Fruit fly (Drosophila melanogaster) whole organism, embryonic: ENCODE results near the gene Tsen34.
A peak's percentile ranks its signal among the peaks of the same experiment; 100 is the strongest.

Experiments used
- CG11093 ChIP-seq: fragments of 200-800 bp; sonication (Bioruptor generic); IDR thresholded peaks from 3 replicates; pipeline ENCODE4 v1.3.6; 2022; ENCODE audit warnings: missing biosample characterization, missing genetic modification characterization
- CG14710 ChIP-seq: fragments of 200-800 bp; sonication (Bioruptor generic); optimal IDR thresholded peaks from 3 replicates; lab custom pipeline; 2019; ENCODE audit warnings: missing biosample characterization, mild to moderate bottlenecking, missing genetic modification characterization, moderate library complexity
- CG15073 ChIP-seq: fragments of 200-800 bp; sonication (Bioruptor generic); optimal IDR thresholded peaks from 2 replicates; lab custom pipeline; 2016; ENCODE audit warnings: missing biosample characterization, missing genetic modification characterization
- CG15601 ChIP-seq: fragments of 200-800 bp; sonication (Bioruptor generic); optimal IDR thresholded peaks from 3 replicates; lab custom pipeline; 2019; ENCODE audit warnings: missing biosample characterization, mild to moderate bottlenecking, missing genetic modification characterization, moderate library complexity
- CG1603 ChIP-seq: fragments of 200-800 bp; sonication (Bioruptor generic); optimal IDR thresholded peaks from 2 replicates; lab custom pipeline; 2019; ENCODE audit warnings: missing biosample characterization, mild to moderate bottlenecking, missing genetic modification characterization, moderate library complexity
- CG16813 ChIP-seq: fragments of 200-800 bp; sonication (Bioruptor generic); IDR thresholded peaks from 3 replicates; pipeline ENCODE4 v1.3.6; 2022; ENCODE audit warnings: missing biosample characterization, missing genetic modification characterization; ENCODE audit not compliant: partially characterized antibody
- CG17359 ChIP-seq: fragments of 200-800 bp; sonication (Bioruptor generic); optimal IDR thresholded peaks from 3 replicates; lab custom pipeline; 2018; ENCODE audit warnings: missing biosample characterization, mild to moderate bottlenecking, missing genetic modification characterization, moderate library complexity
- CG31388 ChIP-seq: fragments of 200-800 bp; sonication (Bioruptor generic); optimal IDR thresholded peaks from 2 replicates; lab custom pipeline; 2016; ENCODE audit warnings: missing biosample characterization, missing genetic modification characterization
- CG3995 ChIP-seq: fragments of 200-800 bp; sonication (Bioruptor generic); optimal IDR thresholded peaks from 3 replicates; lab custom pipeline; 2016; ENCODE audit warnings: missing biosample characterization, missing genetic modification characterization
- CG4424 ChIP-seq: fragments of 200-800 bp; sonication (Bioruptor generic); optimal IDR thresholded peaks from 3 replicates; lab custom pipeline; 2016; ENCODE audit warnings: missing biosample characterization, missing genetic modification characterization
- CG4730 ChIP-seq: fragments of 200-800 bp; sonication (Bioruptor generic); IDR thresholded peaks from 2 replicates; pipeline ENCODE4 v1.3.6; 2022; ENCODE audit warnings: missing biosample characterization, missing genetic modification characterization
- CG6254 ChIP-seq: fragments of 200-800 bp; sonication (Bioruptor generic); optimal IDR thresholded peaks from 3 replicates; lab custom pipeline; 2017; ENCODE audit warnings: mild to moderate bottlenecking, missing biosample characterization, missing genetic modification reagents, missing genetic modification characterization
- CG6654 ChIP-seq: fragments of 200-800 bp; sonication (Bioruptor generic); optimal IDR thresholded peaks from 2 replicates; lab custom pipeline; 2017; ENCODE audit warnings: missing biosample characterization, mild to moderate bottlenecking, missing genetic modification characterization
- CG7372 ChIP-seq: fragments of 200-800 bp; sonication (Bioruptor generic); IDR thresholded peaks from 2 replicates; pipeline ENCODE4 v1.3.6; 2022; ENCODE audit warnings: missing biosample characterization, missing genetic modification characterization
- CG8388 ChIP-seq: fragments of 200-800 bp; sonication (Bioruptor generic); optimal IDR thresholded peaks from 2 replicates; lab custom pipeline; 2019; ENCODE audit warnings: missing biosample characterization, mild to moderate bottlenecking, missing genetic modification characterization, moderate library complexity
- CG8944 ChIP-seq: fragments of 200-800 bp; sonication (Bioruptor generic); optimal IDR thresholded peaks from 3 replicates; lab custom pipeline; 2016; ENCODE audit warnings: missing biosample characterization, missing genetic modification characterization
- CG9727 ChIP-seq: fragments of 200-800 bp; sonication (Bioruptor generic); optimal IDR thresholded peaks from 3 replicates; lab custom pipeline; 2017; ENCODE audit warnings: missing biosample characterization, mild to moderate bottlenecking, missing genetic modification characterization
- CHES-1-like ChIP-seq: fragments of 200-800 bp; sonication (Bioruptor generic); optimal IDR thresholded peaks from 2 replicates; lab custom pipeline; 2016; ENCODE audit warnings: missing biosample characterization, missing genetic modification characterization
- Camta ChIP-seq: fragments of 200-800 bp; sonication (Bioruptor generic); optimal IDR thresholded peaks from 2 replicates; lab custom pipeline; 2016; ENCODE audit warnings: missing biosample characterization, missing genetic modification characterization
- Eip74EF ChIP-seq, 2 experiments: fragments of 200-800 bp in 1 of 2; fragments of >200 bp in 1 of 2; sonication (Bioruptor generic) in 1 of 2; optimal IDR thresholded peaks; 2 replicates each; lab custom pipeline; 2017 to 2019; ENCODE audit warnings: missing biosample characterization in 2 of 2, missing genetic modification characterization in 2 of 2, mild to moderate bottlenecking in 1 of 2, moderate library complexity in 1 of 2
- HHEX ChIP-seq: fragments of 200-800 bp; sonication (Bioruptor generic); optimal IDR thresholded peaks from 3 replicates; lab custom pipeline; 2017; ENCODE audit warnings: missing biosample characterization, mild to moderate bottlenecking, missing genetic modification characterization, missing genetic modification reagents
- HLH54F ChIP-seq: fragments of 200-800 bp; sonication (Bioruptor generic); optimal IDR thresholded peaks from 3 replicates; lab custom pipeline; 2016; ENCODE audit warnings: missing biosample characterization, missing genetic modification characterization
- Hey ChIP-seq: fragments of 200-800 bp; sonication (Bioruptor generic); optimal IDR thresholded peaks from 3 replicates; lab custom pipeline; 2018; ENCODE audit warnings: missing biosample characterization, mild to moderate bottlenecking, missing genetic modification characterization
- HmgZ ChIP-seq: fragments of 200-800 bp; sonication (Bioruptor generic); optimal IDR thresholded peaks from 2 replicates; lab custom pipeline; 2018; ENCODE audit warnings: missing biosample characterization, mild to moderate bottlenecking, missing genetic modification characterization
- Hmr ChIP-seq: fragments of 200-800 bp; sonication (Bioruptor generic); optimal IDR thresholded peaks from 3 replicates; lab custom pipeline; 2017; ENCODE audit warnings: mild to moderate bottlenecking, missing biosample characterization, missing genetic modification reagents, missing genetic modification characterization
- Med ChIP-seq: fragments of 200-800 bp; sonication (Bioruptor generic); peaks from one replicate; lab custom pipeline; 2016; ENCODE audit warnings: missing biosample characterization, missing genetic modification characterization, mild to moderate bottlenecking, inconsistent platforms, moderate library complexity
- NFAT ChIP-seq: fragments of 200-800 bp; sonication (Bioruptor generic); IDR thresholded peaks from 2 replicates; pipeline ENCODE4 v1.3.6; 2022; ENCODE audit warnings: missing biosample characterization, missing genetic modification characterization
- Optix ChIP-seq: fragments of 200-800 bp; sonication (Bioruptor generic); IDR thresholded peaks from 3 replicates; pipeline ENCODE4 v1.3.6; 2022; ENCODE audit warnings: missing biosample characterization, missing genetic modification characterization
- PHDP ChIP-seq: fragments of 200-800 bp; sonication (Bioruptor generic); optimal IDR thresholded peaks from 3 replicates; lab custom pipeline; 2018; ENCODE audit warnings: missing biosample characterization, mild to moderate bottlenecking, missing genetic modification characterization, moderate library complexity
- Rx ChIP-seq: fragments of 200-800 bp; sonication (Bioruptor generic); IDR thresholded peaks from 2 replicates; pipeline ENCODE4 v1.3.6; 2022; ENCODE audit warnings: missing biosample characterization, missing genetic modification characterization
- Sin3A ChIP-seq: fragments of >200 bp; optimal IDR thresholded peaks from 2 replicates; lab custom pipeline; 2018
- Sox100B ChIP-seq: fragments of 200-800 bp; sonication (Bioruptor generic); optimal IDR thresholded peaks from 3 replicates; lab custom pipeline; 2018; ENCODE audit warnings: missing biosample characterization, mild to moderate bottlenecking, missing genetic modification characterization
- Ssrp ChIP-seq: fragments of 200-800 bp; sonication (Bioruptor generic); optimal IDR thresholded peaks from 2 replicates; lab custom pipeline; 2018; ENCODE audit warnings: missing biosample characterization, mild to moderate bottlenecking, missing genetic modification characterization, moderate library complexity
- Tbp ChIP-seq: fragments of >200 bp; optimal IDR thresholded peaks from 2 replicates; lab custom pipeline; 2018; ENCODE audit warnings: missing biosample characterization, missing genetic modification characterization
- amos ChIP-seq: fragments of 200-800 bp; sonication (Bioruptor generic); IDR thresholded peaks from 2 replicates; pipeline ENCODE4 v1.3.6; 2022; ENCODE audit warnings: missing biosample characterization, missing genetic modification characterization; ENCODE audit not compliant: partially characterized antibody
- bsh ChIP-seq, 2 experiments: fragments of 200-800 bp; sonication (Bioruptor generic); optimal IDR thresholded peaks; 2 replicates each; lab custom pipeline; 2017 to 2018; ENCODE audit warnings: mild to moderate bottlenecking in 2 of 2, missing biosample characterization in 2 of 2, missing genetic modification characterization in 2 of 2, moderate library complexity in 1 of 2
- danr ChIP-seq: fragments of 200-800 bp; sonication (Bioruptor generic); IDR thresholded peaks from 2 replicates; pipeline ENCODE4 v1.3.6; 2022; ENCODE audit warnings: missing biosample characterization, missing genetic modification characterization
- disco-r ChIP-seq: fragments of 200-800 bp; sonication (Bioruptor generic); optimal IDR thresholded peaks from 2 replicates; lab custom pipeline; 2016; ENCODE audit warnings: missing biosample characterization, missing genetic modification characterization
- dmrt11E ChIP-seq: fragments of 200-800 bp; sonication (Bioruptor generic); optimal IDR thresholded peaks from 3 replicates; lab custom pipeline; 2018; ENCODE audit warnings: missing biosample characterization, mild to moderate bottlenecking, missing genetic modification characterization, moderate library complexity
- exex ChIP-seq: fragments of 200-800 bp; sonication (Bioruptor generic); optimal IDR thresholded peaks from 4 replicates; lab custom pipeline; 2018; ENCODE audit warnings: missing biosample characterization, mild to moderate bottlenecking, missing genetic modification characterization, moderate library complexity
- fu2 ChIP-seq: fragments of 200-800 bp; sonication (Bioruptor generic); optimal IDR thresholded peaks from 2 replicates; lab custom pipeline; 2016; ENCODE audit warnings: missing biosample characterization, missing genetic modification characterization
- gcm2 ChIP-seq: fragments of 200-800 bp; sonication (Bioruptor generic); optimal IDR thresholded peaks from 2 replicates; lab custom pipeline; 2016; ENCODE audit warnings: missing biosample characterization, missing genetic modification characterization
- gt ChIP-seq: fragments of 200-800 bp; sonication (Bioruptor generic); IDR thresholded peaks from 2 replicates; pipeline ENCODE4 v1.3.6; 2022; ENCODE audit warnings: missing biosample characterization, missing genetic modification characterization
- lov ChIP-seq, 2 experiments: fragments of 200-800 bp in 1 of 2; fragments of >200 bp in 1 of 2; sonication (Bioruptor generic) in 1 of 2; IDR thresholded peaks in 1 of 2; optimal IDR thresholded peaks in 1 of 2; 2 replicates in 1 of 2; 3 replicates in 1 of 2; pipeline versions ENCODE4 v1.3.6 to Lab custom; 2017 to 2022; ENCODE audit warnings: missing biosample characterization in 1 of 2, missing genetic modification characterization in 1 of 2
- odd ChIP-seq: fragments of 200-800 bp; sonication (Bioruptor generic); optimal IDR thresholded peaks from 2 replicates; lab custom pipeline; 2017; ENCODE audit warnings: missing biosample characterization, mild to moderate bottlenecking, missing genetic modification characterization
- phol ChIP-seq: fragments of 200-800 bp; sonication (Bioruptor generic); optimal IDR thresholded peaks from 3 replicates; lab custom pipeline; 2018; ENCODE audit warnings: missing biosample characterization, mild to moderate bottlenecking, missing genetic modification characterization, moderate library complexity
- sisA ChIP-seq: fragments of 200-800 bp; sonication (Bioruptor generic); IDR thresholded peaks from 2 replicates; pipeline ENCODE4 v1.3.6; 2022; ENCODE audit warnings: missing biosample characterization, missing genetic modification characterization
- sna ChIP-seq: fragments of 200-800 bp; sonication (Bioruptor generic); IDR thresholded peaks from 2 replicates; pipeline ENCODE4 v1.3.6; 2022; ENCODE audit warnings: missing biosample characterization, missing genetic modification characterization; ENCODE audit not compliant: partially characterized antibody

The Tsen34 gene

dm6 chr3L:14759984-14760626, 1.5 kb downstream of the Tsen34 start (continued):
- no peak; the same call in 1 of the 2 replicates for TF ChIP-seq NFAT
- TF ChIP-seq Camta (GFP tag; lab: Kevin White, UChicago) = peak; percentile 50
- TF ChIP-seq CG3995 (GFP tag; lab: Kevin White, UChicago) = peak; percentile 68
- TF ChIP-seq CG17359 = peak; percentile 81
- TF ChIP-seq CG31388 (GFP tag; lab: Kevin White, UChicago) = no peak
- TF ChIP-seq Hey (tag; lab: Kevin White, UChicago) = no peak
- TF ChIP-seq sna (GFP tag; lab: Robert Waterston, UW) = peak; percentile 51
- no peak for TF ChIP-seq gt (GFP tag; lab: Robert Waterston, UW)
- TF ChIP-seq Rx (GFP tag; lab: Robert Waterston, UW) = peak; percentile 26; the same call in 1 of the 2 replicates
- no peak for TF ChIP-seq Tbp (GFP tag; lab: Kevin White, UChicago)
- no peak for TF ChIP-seq lov (optimal IDR thresholded peaks at IDR 0.05; lab: Kevin White, UChicago)
- TF ChIP-seq lov (GFP tag; IDR thresholded peaks at IDR 0.05; lab: Robert Waterston, UW) = no peak
- TF ChIP-seq CG7372 (GFP tag; lab: Robert Waterston, UW) = no peak
- peak; percentile 74 for TF ChIP-seq CG1603
- peak; percentile 71 for TF ChIP-seq sisA
- peak; percentile 47 for TF ChIP-seq CG14710
- peak; percentile 63 for TF ChIP-seq Ssrp (tag; lab: Kevin White, UChicago)
- TF ChIP-seq CG6254 = peak; percentile 56
- TF ChIP-seq amos (GFP tag; lab: Robert Waterston, UW) = no peak; the same call in 1 of the 2 replicates
- TF ChIP-seq CG4730 (GFP tag; lab: Robert Waterston, UW) = peak; percentile 36; the same call in 1 of the 2 replicates
- TF ChIP-seq CG4424 (GFP tag; lab: Kevin White, UChicago) = peak; percentile 70
- no peak for TF ChIP-seq HHEX (GFP tag; lab: Kevin White, UChicago)
- peak; percentile 42 for TF ChIP-seq HmgZ (tag; lab: Kevin White, UChicago)
- TF ChIP-seq PHDP (tag; lab: Kevin White, UChicago) = peak; percentile 81
- peak; percentile 72 for TF ChIP-seq CG8388 (GFP tag; lab: Kevin White, UChicago)
- peak; percentile 40 for TF ChIP-seq CG9727 (GFP tag; lab: Kevin White, UChicago)
- TF ChIP-seq CG16813 (GFP tag; lab: Robert Waterston, UW) = no peak
- TF ChIP-seq gcm2 (GFP tag; lab: Kevin White, UChicago) = peak; percentile 54
- TF ChIP-seq CHES-1-like (GFP tag; lab: Kevin White, UChicago) = peak; percentile 36
- TF ChIP-seq fu2 (GFP tag; lab: Kevin White, UChicago) = no peak
- peak; percentile 13 for TF ChIP-seq CG15073 (GFP tag; lab: Kevin White, UChicago)
- peak; percentile 57 for TF ChIP-seq Sox100B (GFP tag; lab: Kevin White, UChicago)
- TF ChIP-seq exex = no peak
- TF ChIP-seq Hmr (GFP tag; lab: Kevin White, UChicago) = peak; percentile 72
- peak in 1 of 2 experiments; percentile 55 for TF ChIP-seq Eip74EF (GFP tag; optimal IDR thresholded peaks at IDR 0.05; lab: Kevin White, UChicago)
- peak; percentile 94 for TF ChIP-seq Med (GFP tag; lab: Kevin White, UChicago)
- peak; percentile 52; the same call in 2 of the 3 replicates for TF ChIP-seq Optix
- TF ChIP-seq Sin3A = no peak
- peak; percentile 23 for TF ChIP-seq disco-r
- TF ChIP-seq CG11093 = 0 out of 3 replicates have a peak, but pooled peaks have one; percentile 25
- peak; percentile 48 for TF ChIP-seq odd (GFP tag; lab: Kevin White, UChicago)
- peak; percentile 55 for TF ChIP-seq CG15601 (tag; lab: Kevin White, UChicago)
- peak; percentile 72 for TF ChIP-seq phol (tag; lab: Kevin White, UChicago)
- TF ChIP-seq dmrt11E (tag; lab: Kevin White, UChicago) = peak; percentile 56
- TF ChIP-seq bsh (GFP tag; optimal IDR thresholded peaks at IDR 0.05; lab: Kevin White, UChicago) = peak in 1 of 2 experiments; percentile 83
- peak; percentile 28 for TF ChIP-seq CG8944 (GFP tag; lab: Kevin White, UChicago)
- peak; percentile 30 for TF ChIP-seq HLH54F (GFP tag; lab: Kevin White, UChicago)
- no peak for TF ChIP-seq danr
- peak; percentile 51 for TF ChIP-seq CG6654 (GFP tag; lab: Kevin White, UChicago)
